Fruit fly (Drosophila melanogaster): ENCODE data around the gene CG12355.

DNA sequence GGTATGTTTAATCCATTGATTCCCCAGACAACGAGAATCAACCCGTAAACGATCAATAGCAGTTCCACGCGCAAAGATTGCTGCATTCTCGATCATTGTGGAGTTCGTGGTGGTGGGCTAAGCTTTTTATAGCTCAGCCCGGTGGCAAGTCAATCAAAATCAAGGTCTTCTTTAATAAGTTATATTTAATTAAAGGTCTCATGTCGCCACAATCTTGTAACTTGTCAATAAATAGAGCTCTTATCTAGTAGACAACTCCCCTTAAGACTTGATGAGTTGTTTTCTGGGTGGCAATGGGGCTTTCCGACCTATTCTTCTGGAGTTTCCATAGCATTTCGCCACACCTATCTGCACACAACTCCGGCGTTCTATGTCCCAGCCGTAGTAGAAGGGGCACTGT, 32.7 kb upstream of the CG12355 start, which contains the start of gene CG42728:
- no peak for TF ChIP-seq brk (GFP tag; optimal IDR thresholded peaks at IDR 0.05)
- TF ChIP-seq fru (GFP tag; optimal IDR thresholded peaks at IDR 0.05), result no peak

All from whole organism, wandering third instar larva.